Fruit fly (Drosophila melanogaster): ENCODE measurements around the gene ERR.

Gene ERR

DNA sequence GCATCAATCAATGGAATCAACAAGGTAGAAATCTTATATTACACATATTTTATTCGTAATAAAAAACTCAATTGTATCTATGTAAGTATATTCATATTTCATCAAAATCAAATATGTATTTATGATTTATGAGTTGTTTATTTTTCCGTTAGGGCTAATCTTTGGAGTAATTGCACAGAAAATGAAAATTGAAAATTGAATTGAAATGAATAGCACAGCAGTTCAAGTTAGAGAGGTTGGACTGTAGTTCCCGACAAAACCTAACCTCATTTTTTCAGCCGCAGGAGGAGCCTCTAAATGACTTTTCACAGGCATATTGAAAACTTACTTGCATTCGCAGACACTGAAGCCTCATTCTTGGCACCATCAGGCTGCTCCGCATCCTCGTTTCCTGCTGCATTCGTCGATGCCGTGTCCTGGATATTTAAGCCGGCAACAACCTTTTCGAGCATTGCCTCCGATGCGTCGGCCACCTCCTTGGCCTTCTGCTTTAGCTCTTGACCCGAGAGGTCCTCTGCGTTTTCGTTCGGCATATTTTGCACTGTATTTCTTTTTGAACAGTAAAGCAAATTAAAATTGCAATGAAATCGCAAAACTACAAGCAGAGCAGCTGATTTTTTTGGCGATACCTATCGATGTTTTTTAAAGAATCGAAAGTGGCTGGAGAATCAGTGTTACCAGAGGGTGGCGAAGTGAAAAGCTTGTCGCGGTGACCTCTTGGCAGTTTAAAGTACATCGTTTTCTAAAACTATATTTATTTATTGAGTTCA lies 8.5 kb downstream of the ERR start, which contains the start of gene Nmt (continued):
- TF ChIP-seq CG11560 (tag; IDR thresholded peaks at IDR 0.05) (no peak), CG32767 (GFP tag; IDR thresholded peaks at IDR 0.05) (no peak), CG17829 (tag; optimal IDR thresholded peaks at IDR 0.05) (no peak), Scr (GFP tag; IDR thresholded peaks at IDR 0.05; ENCODE audit: partially characterized antibody) (peak; percentile 75), Hey (tag; optimal IDR thresholded peaks at IDR 0.05) (no peak), Side (GFP tag; optimal IDR thresholded peaks at IDR 0.05) (no peak), Meics (GFP tag; optimal IDR thresholded peaks at IDR 0.05) (no peak), Bdp1 (GFP tag; optimal IDR thresholded peaks at IDR 0.05) (no peak), CG10366 (GFP tag; IDR thresholded peaks at IDR 0.05) (peak; percentile 70), cato (GFP tag; optimal IDR thresholded peaks at IDR 0.05; ENCODE audit: borderline replicate concordance) (no peak), HHEX (GFP tag; optimal IDR thresholded peaks at IDR 0.05) (no peak), CG17912 (GFP tag; optimal IDR thresholded peaks at IDR 0.05) (no peak), CG15696 (tag; optimal IDR thresholded peaks at IDR 0.05) (no peak), Sox100B (GFP tag; optimal IDR thresholded peaks at IDR 0.05) (no peak), CG12769 (tag; optimal IDR thresholded peaks at IDR 0.05) (no peak), Nf-YB (GFP tag; optimal IDR thresholded peaks at IDR 0.05) (no peak), lmd (GFP tag; IDR thresholded peaks at IDR 0.05) (no peak), sob (GFP tag; IDR thresholded peaks at IDR 0.05) (no peak), crp (GFP tag; optimal IDR thresholded peaks at IDR 0.05) (peak; percentile 25 to 90), ato (GFP tag; IDR thresholded peaks at IDR 0.05; ENCODE audit: partially characterized antibody) (peak; percentile 70), CG11723 (GFP tag; optimal IDR thresholded peaks at IDR 0.05) (no peak), amos (GFP tag; IDR thresholded peaks at IDR 0.05; ENCODE audit: partially characterized antibody) (peak; percentile 85), Aef1 (GFP tag; IDR thresholded peaks at IDR 0.05) (peak; percentile 55), HmgZ (tag; optimal IDR thresholded peaks at IDR 0.05) (no peak), Xrp1 (GFP tag; IDR thresholded peaks at IDR 0.05) (no peak), CG1602 (GFP tag; optimal IDR thresholded peaks at IDR 0.05) (peak; percentile 26), lbe (GFP tag; optimal IDR thresholded peaks at IDR 0.05) (no peak), sqz (GFP tag; optimal IDR thresholded peaks at IDR 0.05) (no peak), dpn (GFP tag; optimal IDR thresholded peaks at IDR 0.05) (peak in 1 of 2 experiments; percentile 26), grau (tag; optimal IDR thresholded peaks at IDR 0.05) (peak; percentile 91), bigmax (GFP tag; optimal IDR thresholded peaks at IDR 0.05) (peak; percentile 96), CG6654 (GFP tag; optimal IDR thresholded peaks at IDR 0.05) (no peak), bbx (GFP tag; IDR thresholded peaks at IDR 0.05; ENCODE audit: partially characterized antibody) (peak; percentile 82), pros (GFP tag; optimal IDR thresholded peaks at IDR 0.05) (no peak), Doc2 (GFP tag; IDR thresholded peaks at IDR 0.05) (no peak), Med (GFP tag) (peak; percentile 79), Camta (GFP tag; optimal IDR thresholded peaks at IDR 0.05) (no peak), ken (GFP tag; IDR thresholded peaks at IDR 0.05) (no peak), nerfin-1 (tag; optimal IDR thresholded peaks at IDR 0.05) (no peak), Atf6 (GFP tag; IDR thresholded peaks at IDR 0.05) (peak; percentile 48; the same call in 1 of the 2 replicates), CG11093 (GFP tag; IDR thresholded peaks at IDR 0.05) (0 out of 3 replicates have a peak, but pooled peaks have one; percentile 11), exex (tag; optimal IDR thresholded peaks at IDR 0.05) (no peak), Dfd (GFP tag; optimal IDR thresholded peaks at IDR 0.05) (no peak), wdn (GFP tag; IDR thresholded peaks at IDR 0.05) (no peak), Dip3 (GFP tag; optimal IDR thresholded peaks at IDR 0.05) (peak; percentile 4), CG1024 (GFP tag; IDR thresholded peaks at IDR 0.05) (no peak), CG15011 (GFP tag; optimal IDR thresholded peaks at IDR 0.05) (no peak), lola (GFP tag; optimal IDR thresholded peaks at IDR 0.05) (peak in 1 of 3 experiments; percentile 5), CG18599 (GFP tag; optimal IDR thresholded peaks at IDR 0.05) (no peak)

Data from whole organism, embryonic.